Fruit fly (Drosophila melanogaster) whole organism, embryonic: Measurements from ENCODE around the gene Eato.

Experiments
- ATbp ChIP-seq: fragments of 200-800 bp; sonication (Bioruptor generic); optimal IDR thresholded peaks from 2 replicates; lab custom pipeline; 2017; ENCODE audit warnings: missing biosample characterization, mild to moderate bottlenecking, missing genetic modification characterization, missing genetic modification reagents
- Awh ChIP-seq: fragments of 200-800 bp; sonication (Bioruptor generic); IDR thresholded peaks from 2 replicates; pipeline ENCODE4, ENCODE4 v1.3.6; 2022; ENCODE audit warnings: missing biosample characterization, missing genetic modification characterization
- B-H1 ChIP-seq: fragments of 200-800 bp; sonication (Bioruptor generic); IDR thresholded peaks from 3 replicates; pipeline ENCODE4 v1.3.6; 2022; ENCODE audit warnings: missing biosample characterization, missing genetic modification characterization
- CG1024 ChIP-seq: fragments of 200-800 bp; sonication (Bioruptor generic); IDR thresholded peaks from 2 replicates; pipeline ENCODE4 v1.3.6; 2022; ENCODE audit warnings: missing biosample characterization, missing genetic modification characterization
- CG12299 ChIP-seq: fragments of 200-800 bp; sonication (Bioruptor generic); optimal IDR thresholded peaks from 2 replicates; lab custom pipeline; 2018; ENCODE audit warnings: missing biosample characterization, mild to moderate bottlenecking, missing genetic modification characterization
- CG14441 ChIP-seq: fragments of 200-800 bp; sonication (Bioruptor generic); IDR thresholded peaks from 2 replicates; pipeline ENCODE4 v1.3.6; 2022; ENCODE audit warnings: missing biosample characterization, missing genetic modification characterization
- CG14710 ChIP-seq: fragments of 200-800 bp; sonication (Bioruptor generic); optimal IDR thresholded peaks from 3 replicates; lab custom pipeline; 2019; ENCODE audit warnings: missing biosample characterization, mild to moderate bottlenecking, missing genetic modification characterization, moderate library complexity
- CG14965 ChIP-seq: fragments of 200-800 bp; sonication (Bioruptor generic); optimal IDR thresholded peaks from 2 replicates; lab custom pipeline; 2016; ENCODE audit warnings: missing biosample characterization, missing genetic modification characterization, borderline replicate concordance
- CG1529 ChIP-seq: fragments of 200-800 bp; sonication (Bioruptor generic); optimal IDR thresholded peaks from 3 replicates; lab custom pipeline; 2018; ENCODE audit warnings: missing biosample characterization, missing genetic modification characterization
- CG1603 ChIP-seq: fragments of 200-800 bp; sonication (Bioruptor generic); optimal IDR thresholded peaks from 2 replicates; lab custom pipeline; 2019; ENCODE audit warnings: missing biosample characterization, mild to moderate bottlenecking, missing genetic modification characterization, moderate library complexity
- CG18764 ChIP-seq: fragments of 200-800 bp; sonication (Bioruptor generic); optimal IDR thresholded peaks from 3 replicates; lab custom pipeline; 2016; ENCODE audit warnings: missing biosample characterization, missing genetic modification characterization
- CG31441 ChIP-seq: fragments of 200-800 bp; sonication (Bioruptor generic); IDR thresholded peaks from 2 replicates; pipeline ENCODE4 v1.3.6; 2022; ENCODE audit warnings: missing biosample characterization, missing genetic modification characterization
- CG3838 ChIP-seq: fragments of 200-800 bp; sonication (Bioruptor generic); optimal IDR thresholded peaks from 3 replicates; lab custom pipeline; 2016; ENCODE audit warnings: missing biosample characterization, missing genetic modification characterization
- CG4328 ChIP-seq: fragments of 200-800 bp; sonication (Bioruptor generic); optimal IDR thresholded peaks from 3 replicates; lab custom pipeline; 2017; ENCODE audit warnings: missing biosample characterization, missing genetic modification reagents, missing genetic modification characterization
- CG4360 ChIP-seq: fragments of 200-800 bp; sonication (Bioruptor generic); IDR thresholded peaks from 2 replicates; pipeline ENCODE4 v1.3.6; 2022; ENCODE audit warnings: missing biosample characterization, missing genetic modification characterization
- CG4424 ChIP-seq: fragments of 200-800 bp; sonication (Bioruptor generic); optimal IDR thresholded peaks from 3 replicates; lab custom pipeline; 2016; ENCODE audit warnings: missing biosample characterization, missing genetic modification characterization
- CG4617 ChIP-seq: fragments of 200-800 bp; sonication (Bioruptor generic); optimal IDR thresholded peaks from 3 replicates; lab custom pipeline; 2016; ENCODE audit warnings: missing biosample characterization, missing genetic modification characterization, borderline replicate concordance
- CG6765 ChIP-seq: fragments of 200-800 bp; sonication (Bioruptor generic); optimal IDR thresholded peaks from 3 replicates; lab custom pipeline; 2017; ENCODE audit warnings: missing biosample characterization, mild to moderate bottlenecking, missing genetic modification characterization
- CG8388 ChIP-seq: fragments of 200-800 bp; sonication (Bioruptor generic); optimal IDR thresholded peaks from 2 replicates; lab custom pipeline; 2019; ENCODE audit warnings: missing biosample characterization, mild to moderate bottlenecking, missing genetic modification characterization, moderate library complexity
- CG9817 ChIP-seq: fragments of 200-800 bp; sonication (Bioruptor generic); optimal IDR thresholded peaks from 2 replicates; lab custom pipeline; 2018; ENCODE audit warnings: missing biosample characterization, mild to moderate bottlenecking, missing genetic modification characterization, moderate library complexity
- CG9876 ChIP-seq: fragments of 200-800 bp; sonication (Bioruptor generic); optimal IDR thresholded peaks from 2 replicates; lab custom pipeline; 2016; ENCODE audit warnings: missing biosample characterization, missing genetic modification characterization
- D19B ChIP-seq: fragments of 200-800 bp; sonication (Bioruptor generic); optimal IDR thresholded peaks from 2 replicates; lab custom pipeline; 2017; ENCODE audit warnings: missing biosample characterization, mild to moderate bottlenecking, missing genetic modification characterization
- Dip3 ChIP-seq: fragments of 200-800 bp; sonication (Bioruptor generic); optimal IDR thresholded peaks from 3 replicates; lab custom pipeline; 2016; ENCODE audit warnings: missing biosample characterization, missing genetic modification characterization
- Dref ChIP-seq: fragments of 200-800 bp; sonication (Bioruptor generic); IDR thresholded peaks from 2 replicates; pipeline ENCODE4 v1.3.6; 2022; ENCODE audit warnings: missing biosample characterization, missing genetic modification characterization
- Ets65A ChIP-seq: fragments of 200-800 bp; sonication (Bioruptor generic); peaks from one replicate; lab custom pipeline; 2016; ENCODE audit warnings: missing biosample characterization, missing genetic modification characterization
- Fer2 ChIP-seq: fragments of 200-800 bp; sonication (Bioruptor generic); optimal IDR thresholded peaks from 2 replicates; lab custom pipeline; 2018; ENCODE audit warnings: missing biosample characterization, mild to moderate bottlenecking, missing genetic modification characterization, moderate library complexity
- H2.0 ChIP-seq: fragments of 200-800 bp; sonication (Bioruptor generic); IDR thresholded peaks from 2 replicates; pipeline ENCODE4 v1.3.6; 2022; ENCODE audit warnings: missing biosample characterization, missing genetic modification characterization
- HLH54F ChIP-seq: fragments of 200-800 bp; sonication (Bioruptor generic); optimal IDR thresholded peaks from 3 replicates; lab custom pipeline; 2016; ENCODE audit warnings: missing biosample characterization, missing genetic modification characterization
- Hr51 ChIP-seq, 2 experiments: fragments of 200-800 bp; sonication (Bioruptor generic); optimal IDR thresholded peaks; 2 replicates in 1 of 2; 3 replicates in 1 of 2; lab custom pipeline; 2016 to 2018; ENCODE audit warnings: missing biosample characterization in 2 of 2, missing genetic modification characterization in 2 of 2, mild to moderate bottlenecking in 1 of 2, moderate library complexity in 1 of 2
- Mes4 ChIP-seq: fragments of 200-800 bp; sonication (Bioruptor generic); optimal IDR thresholded peaks from 2 replicates; lab custom pipeline; 2016; ENCODE audit warnings: missing biosample characterization, missing genetic modification characterization
- Pdp1 ChIP-seq, 2 experiments: fragments of 200-800 bp; sonication (Bioruptor generic); optimal IDR thresholded peaks; 3 replicates each; lab custom pipeline; 2016; ENCODE audit warnings: missing biosample characterization in 2 of 2, missing genetic modification characterization in 2 of 2, mild to moderate bottlenecking in 1 of 2, moderate library complexity in 1 of 2
- Ravus ChIP-seq: fragments of 200-800 bp; sonication (Bioruptor generic); IDR thresholded peaks from 2 replicates; pipeline ENCODE4 v1.3.6; 2022; ENCODE audit warnings: missing biosample characterization, missing genetic modification characterization
- Stat92E ChIP-seq, 3 experiments: fragments of >200 bp in 2 of 3; fragments of 200-800 bp in 1 of 3; sonication (Bioruptor generic) in 1 of 3; optimal IDR thresholded peaks; 2 replicates each; lab custom pipeline; 2017 to 2019; ENCODE audit warnings: missing biosample characterization in 3 of 3, missing genetic modification characterization in 3 of 3, mild to moderate bottlenecking in 1 of 3, moderate library complexity in 1 of 3
- Xrp1 ChIP-seq: fragments of 200-800 bp; sonication (Bioruptor generic); IDR thresholded peaks from 2 replicates; pipeline ENCODE4 v1.3.6; 2022; ENCODE audit warnings: missing biosample characterization, missing genetic modification characterization
- cwo ChIP-seq: fragments of 200-800 bp; sonication (Bioruptor generic); optimal IDR thresholded peaks from 3 replicates; lab custom pipeline; 2017; ENCODE audit warnings: missing biosample characterization, missing genetic modification characterization, mild to moderate bottlenecking, moderate library complexity, missing genetic modification reagents
- disco-r ChIP-seq: fragments of 200-800 bp; sonication (Bioruptor generic); optimal IDR thresholded peaks from 2 replicates; lab custom pipeline; 2016; ENCODE audit warnings: missing biosample characterization, missing genetic modification characterization
- emc ChIP-seq: fragments of 200-800 bp; sonication (Bioruptor generic); optimal IDR thresholded peaks from 2 replicates; lab custom pipeline; 2016; ENCODE audit warnings: missing biosample characterization, missing genetic modification characterization
- fd3F ChIP-seq: fragments of 200-800 bp; sonication (Bioruptor generic); optimal IDR thresholded peaks from 2 replicates; lab custom pipeline; 2018; ENCODE audit warnings: missing biosample characterization, mild to moderate bottlenecking, missing genetic modification characterization, moderate library complexity
- fd64A ChIP-seq: fragments of 200-800 bp; sonication (Bioruptor generic); optimal IDR thresholded peaks from 3 replicates; lab custom pipeline; 2018; ENCODE audit warnings: missing biosample characterization, mild to moderate bottlenecking, missing genetic modification characterization
- fd96Cb ChIP-seq: fragments of 200-800 bp; sonication (Bioruptor generic); optimal IDR thresholded peaks from 2 replicates; lab custom pipeline; 2018; ENCODE audit warnings: missing biosample characterization, mild to moderate bottlenecking, missing genetic modification characterization, moderate library complexity
- gem ChIP-seq: fragments of 200-800 bp; sonication (Bioruptor generic); optimal IDR thresholded peaks from 2 replicates; lab custom pipeline; 2019; ENCODE audit warnings: missing biosample characterization, mild to moderate bottlenecking, missing genetic modification characterization, moderate library complexity
- grn ChIP-seq: fragments of 200-800 bp; sonication (Bioruptor generic); optimal IDR thresholded peaks from 3 replicates; lab custom pipeline; 2017; ENCODE audit warnings: missing biosample characterization, missing genetic modification characterization
- kay ChIP-seq: fragments of 200-800 bp; sonication (Bioruptor generic); optimal IDR thresholded peaks from 2 replicates; lab custom pipeline; 2016; ENCODE audit warnings: missing biosample characterization, missing genetic modification characterization
- kni ChIP-seq: fragments of 200-800 bp; sonication (Bioruptor generic); optimal IDR thresholded peaks from 3 replicates; lab custom pipeline; 2017; ENCODE audit warnings: mild to moderate bottlenecking, missing biosample characterization, missing genetic modification reagents, missing genetic modification characterization
- mld ChIP-seq: fragments of 200-800 bp; sonication (Bioruptor generic); IDR thresholded peaks from 3 replicates; pipeline ENCODE4 v1.3.6; 2022; ENCODE audit warnings: missing biosample characterization, missing genetic modification characterization; ENCODE audit not compliant: partially characterized antibody
- nerfin-2 ChIP-seq: fragments of 200-800 bp; sonication (Bioruptor generic); IDR thresholded peaks from 2 replicates; pipeline ENCODE4 v1.3.6; 2022; ENCODE audit warnings: missing biosample characterization, missing genetic modification characterization; ENCODE audit not compliant: partially characterized antibody
- peb ChIP-seq: fragments of 200-800 bp; sonication (Bioruptor generic); IDR thresholded peaks from 2 replicates; pipeline ENCODE4 v1.3.6; 2022; ENCODE audit warnings: missing biosample characterization, missing genetic modification characterization
- trem ChIP-seq: fragments of 200-800 bp; optimal IDR thresholded peaks from 3 replicates; lab custom pipeline; 2019; ENCODE audit warnings: missing biosample characterization, mild to moderate bottlenecking, missing genetic modification characterization, moderate library complexity
- twi ChIP-seq: fragments of 200-800 bp; optimal IDR thresholded peaks from 2 replicates; lab custom pipeline; 2019; ENCODE audit warnings: missing biosample characterization, mild to moderate bottlenecking, missing genetic modification characterization, moderate library complexity
- z ChIP-seq: fragments of 200-800 bp; sonication (Bioruptor generic); IDR thresholded peaks from 3 replicates; pipeline ENCODE4 v1.3.6; 2022; ENCODE audit warnings: missing biosample characterization, missing genetic modification characterization

The Eato gene

dm6 chr2L:13839744-13840151 lies 55.9 kb downstream of the Eato start (continued):
- TF ChIP-seq emc (GFP tag; lab: Kevin White, UChicago) (peak; percentile 50), CG9876 (no peak), ATbp (peak; percentile 68), Fer2 (peak; percentile 15), nerfin-2 (no peak), H2.0 (GFP tag; lab: Robert Waterston, UW) (peak; percentile 74), CG4617 (GFP tag; lab: Kevin White, UChicago) (peak; percentile 27), CG1024 (GFP tag; lab: Robert Waterston, UW) (peak; percentile 66; the same call in 1 of the 2 replicates), cwo (peak; percentile 70), CG1603 (tag; lab: Kevin White, UChicago) (peak; percentile 11), CG9817 (tag; lab: Kevin White, UChicago) (peak; percentile 69), CG14441 (peak; percentile 72), CG14710 (tag; lab: Kevin White, UChicago) (peak; percentile 78), HLH54F (peak; percentile 58), Dip3 (GFP tag; lab: Kevin White, UChicago) (peak; percentile 68), fd64A (GFP tag; lab: Kevin White, UChicago) (no peak), CG6765 (GFP tag; lab: Kevin White, UChicago) (peak; percentile 37), CG18764 (GFP tag; lab: Kevin White, UChicago) (peak; percentile 36), CG3838 (peak; percentile 70), CG14965 (no peak), CG4360 (GFP tag; lab: Robert Waterston, UW) (no peak), mld (GFP tag; lab: Robert Waterston, UW) (no peak), B-H1 (GFP tag; lab: Robert Waterston, UW) (peak; percentile 63), Ravus (GFP tag; lab: Robert Waterston, UW) (peak; percentile 48), CG4424 (GFP tag; lab: Kevin White, UChicago) (peak; percentile 81), Awh (GFP tag; lab: Robert Waterston, UW) (peak; percentile 45; the same call in 1 of the 2 replicates), twi (tag; lab: Kevin White, UChicago) (peak; percentile 82), CG1529 (GFP tag; lab: Kevin White, UChicago) (peak; percentile 67), CG4328 (GFP tag; lab: Kevin White, UChicago) (peak; percentile 43), Dref (GFP tag; lab: Robert Waterston, UW) (no peak), fd3F (GFP tag; lab: Kevin White, UChicago) (peak; percentile 70), Xrp1 (GFP tag; lab: Robert Waterston, UW) (peak; percentile 83), CG12299 (tag; lab: Kevin White, UChicago) (peak; percentile 72), peb (GFP tag; lab: Robert Waterston, UW) (peak; percentile 62; the same call in 1 of the 2 replicates), CG31441 (GFP tag; lab: Robert Waterston, UW) (peak; percentile 88), disco-r (GFP tag; lab: Kevin White, UChicago) (peak; percentile 42), trem (peak; percentile 69), Pdp1 (GFP tag; optimal IDR thresholded peaks at IDR 0.05; lab: Kevin White, UChicago) (peak; percentile 73 to 76), Hr51 (GFP tag; optimal IDR thresholded peaks at IDR 0.05; lab: Kevin White, UChicago) (peak; percentile 23 to 88), Ets65A (GFP tag; lab: Kevin White, UChicago) (peak; percentile 95), kni (GFP tag; lab: Kevin White, UChicago) (no peak), CG8388 (GFP tag; lab: Kevin White, UChicago) (peak; percentile 80), z (no peak), gem (tag; lab: Kevin White, UChicago) (peak; percentile 92), fd96Cb (tag; lab: Kevin White, UChicago) (peak; percentile 83), grn (GFP tag; lab: Kevin White, UChicago) (no peak), kay (GFP tag; lab: Kevin White, UChicago) (peak; percentile 34), Stat92E (GFP tag; optimal IDR thresholded peaks at IDR 0.05; lab: Kevin White, UChicago) (peak in 1 of 3 experiments; percentile 5), D19B (GFP tag; lab: Kevin White, UChicago) (peak; percentile 39), Mes4 (GFP tag; lab: Kevin White, UChicago) (peak; percentile 70)
